Fruit fly (Drosophila melanogaster): ENCODE measurements around the gene CG15530.
A peak's percentile ranks its signal among the peaks of the same experiment; 100 is the strongest.

CG15530 gene

dm6 chr3R:30179934-30180333, 2.3 kb downstream of the CG15530 start, which contains the start of gene Bet5:
Bet5 (plus strand) TSS chr3R:30180232.
- TF ChIP-seq rn (GFP tag; IDR thresholded peaks at IDR 0.05) (no peak), EcR (GFP tag; optimal IDR thresholded peaks at IDR 0.05) (no peak)

DNA sequence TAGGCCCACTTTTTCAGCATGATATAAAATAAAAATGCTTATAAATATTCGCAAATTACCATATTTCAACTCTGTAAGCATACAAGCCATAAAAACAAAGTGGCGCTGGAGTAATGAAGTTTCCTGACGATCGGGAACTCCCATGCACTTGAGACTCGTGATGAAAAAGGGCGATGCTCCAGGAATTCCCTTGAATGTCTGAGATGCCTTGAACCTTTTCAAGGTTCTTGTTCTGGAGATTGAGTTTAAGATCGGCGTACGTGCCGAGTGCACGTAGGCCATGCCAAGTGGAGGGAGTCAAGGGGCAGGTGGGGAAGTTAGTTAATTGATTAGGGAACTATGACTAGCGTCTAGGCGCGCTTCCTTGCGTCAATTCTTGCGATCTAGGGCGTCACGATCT, 6.2 kb downstream of the CG15530 start:
- peak; percentile 90 for TF ChIP-seq EcR (GFP tag; optimal IDR thresholded peaks at IDR 0.05)
- TF ChIP-seq CG9948 (tag; optimal IDR thresholded peaks at IDR 0.05), result no peak

DNA sequence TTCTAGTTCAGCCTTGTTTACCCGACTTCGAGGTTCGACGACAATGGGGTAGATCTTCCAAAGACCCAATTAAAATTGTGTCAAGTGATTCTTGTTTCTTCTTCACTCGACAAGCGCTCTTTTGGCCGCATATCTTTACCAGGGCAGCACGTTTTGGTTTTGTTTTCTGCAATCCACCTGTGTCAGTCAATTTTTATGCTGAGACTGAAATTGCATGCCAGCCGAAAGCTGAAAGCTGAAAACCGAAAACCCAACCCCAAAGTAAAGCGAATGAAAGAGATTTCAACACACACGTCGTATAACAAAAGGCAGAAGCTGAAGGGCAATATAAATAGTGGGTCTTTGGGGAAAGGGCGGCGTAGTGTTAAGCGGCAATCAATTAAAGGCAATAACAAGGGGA, 11.7 kb downstream of the CG15530 start:
- no peak for TF ChIP-seq CG8159 (tag; optimal IDR thresholded peaks at IDR 0.05)
- no peak for TF ChIP-seq CG9948 (tag; optimal IDR thresholded peaks at IDR 0.05)
- TF ChIP-seq fd96Ca (GFP tag; IDR thresholded peaks at IDR 0.05), result no peak
- no peak for TF ChIP-seq rn (GFP tag; IDR thresholded peaks at IDR 0.05)
- TF ChIP-seq gl (tag; optimal IDR thresholded peaks at IDR 0.05), result no peak
- no peak for TF ChIP-seq D1 (tag; optimal IDR thresholded peaks at IDR 0.05)
- TF ChIP-seq CG12605 (GFP tag; IDR thresholded peaks at IDR 0.05), result no peak
- no peak for TF ChIP-seq CG17806 (tag; optimal IDR thresholded peaks at IDR 0.05)
- no peak for TF ChIP-seq Pif1B (GFP tag; optimal IDR thresholded peaks at IDR 0.05)
- TF ChIP-seq CG15710 (tag; optimal IDR thresholded peaks at IDR 0.05), result no peak
- TF ChIP-seq CG4496 (GFP tag; IDR thresholded peaks at IDR 0.05), result no peak
- no peak for TF ChIP-seq CG10348 (GFP tag; IDR thresholded peaks at IDR 0.05)
- TF ChIP-seq CG8301 (tag; optimal IDR thresholded peaks at IDR 0.05), result no peak
- no peak for TF ChIP-seq CG14655 (GFP tag; optimal IDR thresholded peaks at IDR 0.05)
- TF ChIP-seq Ets98B (GFP tag; IDR thresholded peaks at IDR 0.05), result no peak

dm6 chr3R:30189836-30190235, 12.2 kb downstream of the CG15530 start:
- TF ChIP-seq rn (GFP tag; IDR thresholded peaks at IDR 0.05), result no peak
- TF ChIP-seq CG9948 (tag; optimal IDR thresholded peaks at IDR 0.05), result peak; percentile 62
- no peak for TF ChIP-seq CG10348 (GFP tag; IDR thresholded peaks at IDR 0.05)
- peak; percentile 67 for TF ChIP-seq Pif1A (GFP tag; optimal IDR thresholded peaks at IDR 0.05)
- peak; percentile 59 for TF ChIP-seq CG15710 (tag; optimal IDR thresholded peaks at IDR 0.05)
- peak; percentile 69 for TF ChIP-seq CG8159 (tag; optimal IDR thresholded peaks at IDR 0.05)
- TF ChIP-seq gl (tag; optimal IDR thresholded peaks at IDR 0.05), result peak; percentile 35
- peak; percentile 59; the same call in 2 of the 3 replicates for TF ChIP-seq CG4496 (GFP tag; IDR thresholded peaks at IDR 0.05)
- TF ChIP-seq Pif1B (GFP tag; optimal IDR thresholded peaks at IDR 0.05), result peak; percentile 51
- peak; percentile 58; the same call in 1 of the 3 replicates for TF ChIP-seq fd96Ca (GFP tag; IDR thresholded peaks at IDR 0.05)
- peak; percentile 67 for TF ChIP-seq CG17806 (tag; optimal IDR thresholded peaks at IDR 0.05)
- peak; percentile 29; the same call in 1 of the 2 replicates for TF ChIP-seq Ets98B (GFP tag; IDR thresholded peaks at IDR 0.05)
- TF ChIP-seq CG32121 (GFP tag; IDR thresholded peaks at IDR 0.05), result peak; percentile 35; the same call in 1 of the 2 replicates
- no peak for TF ChIP-seq EcR (GFP tag; optimal IDR thresholded peaks at IDR 0.05)
- peak; percentile 31 for TF ChIP-seq CG8301 (tag; optimal IDR thresholded peaks at IDR 0.05)
- peak; percentile 37 for TF ChIP-seq CG14655 (GFP tag; optimal IDR thresholded peaks at IDR 0.05)
- TF ChIP-seq CG34367 (tag; optimal IDR thresholded peaks at IDR 0.05), result peak; percentile 41
- TF ChIP-seq CG13204 (GFP tag; optimal IDR thresholded peaks at IDR 0.05), result no peak
- TF ChIP-seq D1 (tag; optimal IDR thresholded peaks at IDR 0.05), result no peak
- TF ChIP-seq CG12605 (GFP tag; IDR thresholded peaks at IDR 0.05), result no peak
- peak; percentile 65 for TF ChIP-seq Snoo (tag; optimal IDR thresholded peaks at IDR 0.05)

DNA sequence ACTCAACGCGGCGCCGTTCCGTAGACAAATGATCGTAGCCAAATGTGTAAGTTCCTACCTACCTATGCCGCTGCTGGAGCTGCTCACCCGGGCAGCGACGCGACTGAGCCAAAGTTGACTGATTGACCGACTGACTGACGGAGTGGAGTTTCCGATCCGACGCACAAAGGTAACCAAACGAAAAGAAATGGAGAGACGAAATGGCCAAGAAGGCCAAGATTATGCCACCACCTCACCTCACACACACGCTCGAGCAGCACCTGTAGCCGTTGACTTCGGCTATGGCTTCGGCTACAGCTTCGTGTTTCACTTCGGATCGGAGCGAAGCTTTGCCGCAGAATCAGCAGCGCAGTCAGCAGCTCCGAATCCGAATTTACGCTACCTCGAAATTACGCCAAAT, 13.4 kb downstream of the CG15530 start, which contains the start of gene CG9747:
CG9747 (minus strand) TSS at position 206 of the 400 bp plus-strand sequence.
- TF ChIP-seq fd96Ca (GFP tag; IDR thresholded peaks at IDR 0.05), result no peak
- TF ChIP-seq EcR (GFP tag; optimal IDR thresholded peaks at IDR 0.05), result peak; percentile 18

- TF ChIP-seq Ets98B (GFP tag; IDR thresholded peaks at IDR 0.05) (no peak), gl (tag; optimal IDR thresholded peaks at IDR 0.05) (no peak), CG17806 (tag; optimal IDR thresholded peaks at IDR 0.05) (no peak), Pif1A (GFP tag; optimal IDR thresholded peaks at IDR 0.05) (peak; percentile 67), rn (GFP tag; IDR thresholded peaks at IDR 0.05) (no peak), D1 (tag; optimal IDR thresholded peaks at IDR 0.05) (no peak), Snoo (tag; optimal IDR thresholded peaks at IDR 0.05) (peak; percentile 48), CG9948 (tag; optimal IDR thresholded peaks at IDR 0.05) (peak; percentile 27), CG13204 (GFP tag; optimal IDR thresholded peaks at IDR 0.05) (no peak), CG32121 (GFP tag; IDR thresholded peaks at IDR 0.05) (no peak), CG8159 (tag; optimal IDR thresholded peaks at IDR 0.05) (no peak), fd96Ca (GFP tag; IDR thresholded peaks at IDR 0.05) (no peak), Pif1B (GFP tag; optimal IDR thresholded peaks at IDR 0.05) (peak; percentile 65), CG15710 (tag; optimal IDR thresholded peaks at IDR 0.05) (peak; percentile 43), CG10348 (GFP tag; IDR thresholded peaks at IDR 0.05) (no peak), CG34367 (tag; optimal IDR thresholded peaks at IDR 0.05) (peak; percentile 29), CG14655 (GFP tag; optimal IDR thresholded peaks at IDR 0.05) (peak; percentile 48), CG12605 (GFP tag; IDR thresholded peaks at IDR 0.05) (no peak), CG4496 (GFP tag; IDR thresholded peaks at IDR 0.05) (no peak), EcR (GFP tag; optimal IDR thresholded peaks at IDR 0.05) (no peak), CG8301 (tag; optimal IDR thresholded peaks at IDR 0.05) (peak; percentile 42)
Observed at dm6 chr3R:30191462-30191874, 13.8 kb downstream of the CG15530 start.

- TF ChIP-seq CG15710 (tag; optimal IDR thresholded peaks at IDR 0.05), result no peak
- TF ChIP-seq CG4496 (GFP tag; IDR thresholded peaks at IDR 0.05), result no peak
- TF ChIP-seq CG8159 (tag; optimal IDR thresholded peaks at IDR 0.05), result no peak
- no peak for TF ChIP-seq CG17806 (tag; optimal IDR thresholded peaks at IDR 0.05)
- TF ChIP-seq CG9948 (tag; optimal IDR thresholded peaks at IDR 0.05), result no peak
- TF ChIP-seq Pif1A (GFP tag; optimal IDR thresholded peaks at IDR 0.05), result no peak
- TF ChIP-seq D1 (tag; optimal IDR thresholded peaks at IDR 0.05), result no peak
- TF ChIP-seq fd96Ca (GFP tag; IDR thresholded peaks at IDR 0.05), result no peak
- no peak for TF ChIP-seq CG14655 (GFP tag; optimal IDR thresholded peaks at IDR 0.05)
Observed at dm6 chr3R:30193826-30194225, 16.1 kb downstream of the CG15530 start.

Measured in whole organism, pupa.